Fruit fly (Drosophila melanogaster) whole organism, pupa: Measurements from ENCODE around the gene Polr3E.
A peak's percentile ranks its signal among the peaks of the same experiment; 100 is the strongest.

ENCODE experiments used
- CG14655 ChIP-seq: fragments of 200-800 bp; sonication (Bioruptor generic); optimal IDR thresholded peaks from 3 replicates; lab custom pipeline; 2017; ENCODE audit warnings: mild to moderate bottlenecking, missing biosample characterization, missing genetic modification reagents, missing genetic modification characterization
- fd96Ca ChIP-seq: fragments of 200-800 bp; sonication (Bioruptor generic); IDR thresholded peaks from 3 replicates; pipeline ENCODE4 v1.3.6; 2022; ENCODE audit warnings: missing biosample characterization, missing genetic modification characterization

DNA sequence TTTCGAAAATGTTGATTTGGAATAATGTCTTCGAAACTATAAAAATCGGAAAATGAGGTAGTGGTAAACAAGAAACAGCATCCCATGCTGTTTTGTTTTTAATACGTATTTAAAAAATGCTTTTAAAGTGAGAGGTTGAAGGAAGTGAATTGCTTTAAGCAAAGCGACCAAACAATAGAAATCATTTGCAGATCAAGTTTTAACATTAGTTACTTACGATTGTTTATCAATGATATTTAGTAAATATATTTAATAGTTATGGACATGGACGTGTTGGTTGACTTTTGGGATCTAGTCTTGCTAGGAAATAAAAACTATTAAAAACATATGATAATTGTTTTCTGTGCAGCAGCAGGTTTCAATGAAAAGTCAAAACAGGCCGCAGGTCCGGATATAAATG, 24.7 kb downstream of the Polr3E start:
- no peak for TF ChIP-seq fd96Ca (GFP tag; lab: Robert Waterston, UW)
- peak; percentile 54 for TF ChIP-seq CG14655 (GFP tag; lab: Kevin White, UChicago)
